Worm (Caenorhabditis elegans) whole organism, L4 larva: ENCODE results near the gene nhr-234.
A peak's percentile ranks its signal among the peaks of the same experiment; 100 is the strongest.

ENCODE experiments used
- D1046.2 ChIP-seq: fragments of 200-800 bp; sonication (Bioruptor generic); IDR thresholded peaks from 2 replicates; pipeline ENCODE4 v1.3.6; 2022; ENCODE audit warnings: missing genetic modification characterization, missing compliant biosample characterization
- F37D6.2 ChIP-seq: sonication (generic microtip); optimal IDR thresholded peaks from 2 replicates; lab custom pipeline; 2016; ENCODE audit warnings: mild to moderate bottlenecking, missing genetic modification characterization, missing compliant biosample characterization
- R02D3.7 ChIP-seq: fragments of 150-350 bp; sonication (generic microtip); optimal IDR thresholded peaks from 3 replicates; lab custom pipeline; 2014; ENCODE audit warnings: missing biosample characterization, missing genetic modification characterization
- T20F7.1 ChIP-seq: fragments of 200-800 bp; sonication (Bioruptor generic); optimal IDR thresholded peaks from 2 replicates; lab custom pipeline; 2018; ENCODE audit warnings: mild to moderate bottlenecking, missing genetic modification characterization, missing compliant biosample characterization
- T26A8.4 ChIP-seq: fragments of 200-800 bp; sonication (Bioruptor generic); IDR thresholded peaks from 2 replicates; pipeline ENCODE4 v1.3.6; 2022; ENCODE audit warnings: missing genetic modification characterization, missing compliant biosample characterization
- ZK546.5 ChIP-seq, 2 experiments: sonication (generic microtip); optimal IDR thresholded peaks; 2 replicates each; lab custom pipeline; 2017; ENCODE audit warnings: missing biosample characterization in 2 of 2, missing genetic modification characterization in 2 of 2
- aha-1 ChIP-seq: fragments of 150-350 bp; peaks from one replicate; lab custom pipeline; 2014; ENCODE audit warnings: missing biosample characterization, missing genetic modification characterization
- aly-2 ChIP-seq: sonication (generic microtip); optimal IDR thresholded peaks from 2 replicates; lab custom pipeline; 2018; ENCODE audit warnings: missing biosample characterization, missing genetic modification characterization
- ama-1 ChIP-seq: fragments of 150-350 bp; optimal IDR thresholded peaks from 2 replicates; lab custom pipeline; 2014; ENCODE audit warnings: inconsistent platforms, mixed read lengths
- arid-1 ChIP-seq: fragments of 200-800 bp; sonication (Bioruptor generic); conservative IDR thresholded peaks from 2 replicates; pipeline ENCODE4 v1.3.6; 2022; ENCODE audit warnings: missing genetic modification reagents, missing genetic modification characterization, missing compliant biosample characterization
- ceh-20 ChIP-seq: fragments of 200-800 bp; sonication (Bioruptor generic); IDR thresholded peaks from 2 replicates; pipeline ENCODE4 v1.3.6; 2022; ENCODE audit warnings: missing genetic modification reagents, missing genetic modification characterization, missing compliant biosample characterization
- ceh-28 ChIP-seq: fragments of 150-350 bp; optimal IDR thresholded peaks from 2 replicates; lab custom pipeline; 2014; ENCODE audit warnings: missing biosample characterization, missing genetic modification reagents, missing genetic modification characterization
- cey-2 ChIP-seq: sonication (generic microtip); optimal IDR thresholded peaks from 3 replicates; lab custom pipeline; 2017; ENCODE audit warnings: missing genetic modification characterization, mild to moderate bottlenecking, missing compliant biosample characterization, antibody characterized with exemption, borderline replicate concordance; ENCODE audit not compliant: insufficient read depth
- daf-19 ChIP-seq: fragments of 200-800 bp; sonication (Bioruptor generic); conservative IDR thresholded peaks from 2 replicates; pipeline ENCODE4 v1.3.6; 2022; ENCODE audit warnings: missing genetic modification characterization, missing compliant biosample characterization
- dmd-9 ChIP-seq: fragments of 200-800 bp; sonication (Bioruptor generic); IDR thresholded peaks from 2 replicates; pipeline ENCODE4 v1.3.6; 2022; ENCODE audit warnings: missing genetic modification reagents, missing genetic modification characterization, missing compliant biosample characterization
- dpl-1 ChIP-seq: fragments of 150-350 bp; optimal IDR thresholded peaks from 2 replicates; lab custom pipeline; 2014; ENCODE audit warnings: missing biosample characterization, missing genetic modification reagents, missing genetic modification characterization
- dve-1 ChIP-seq: sonication (generic microtip); optimal IDR thresholded peaks from 2 replicates; lab custom pipeline; 2017; ENCODE audit warnings: antibody characterized with exemption, mild to moderate bottlenecking, missing genetic modification characterization, missing compliant biosample characterization; ENCODE audit not compliant: insufficient read depth
- egl-27 ChIP-seq: sonication (generic microtip); optimal IDR thresholded peaks from 3 replicates; lab custom pipeline; 2017; ENCODE audit warnings: missing biosample characterization, missing genetic modification reagents, missing genetic modification characterization
- fkh-10 ChIP-seq: fragments of 150-350 bp; optimal IDR thresholded peaks from 2 replicates; lab custom pipeline; 2014; ENCODE audit warnings: missing biosample characterization, missing genetic modification reagents, missing genetic modification characterization
- fos-1 ChIP-seq: fragments of 150-350 bp; optimal IDR thresholded peaks from 2 replicates; lab custom pipeline; 2014; ENCODE audit warnings: missing biosample characterization, missing genetic modification characterization
- hlh-11 ChIP-seq: fragments of 200-800 bp; sonication (Bioruptor generic); optimal IDR thresholded peaks from 2 replicates; lab custom pipeline; 2018; ENCODE audit warnings: mild to moderate bottlenecking, missing genetic modification characterization, missing compliant biosample characterization
- hmg-1.1 ChIP-seq: fragments of 200-800 bp; sonication (Bioruptor generic); IDR thresholded peaks from 2 replicates; pipeline ENCODE4 v1.3.6; 2022; ENCODE audit warnings: missing genetic modification reagents, missing genetic modification characterization, missing compliant biosample characterization
- jun-1 ChIP-seq: fragments of 150-350 bp; optimal IDR thresholded peaks from 2 replicates; lab custom pipeline; 2014; ENCODE audit warnings: missing biosample characterization, missing genetic modification reagents, missing genetic modification characterization
- lin-13 ChIP-seq: fragments of 150-350 bp; optimal IDR thresholded peaks from 2 replicates; lab custom pipeline; 2014; ENCODE audit warnings: missing biosample characterization, missing genetic modification reagents, missing genetic modification characterization
- lin-15B ChIP-seq: fragments of 150-350 bp; sonication (generic microtip); optimal IDR thresholded peaks from 3 replicates; lab custom pipeline; 2014; ENCODE audit warnings: missing biosample characterization, missing genetic modification characterization
- lin-29 ChIP-seq: fragments of 200-800 bp; sonication (Bioruptor generic); IDR thresholded peaks from 2 replicates; pipeline ENCODE4 v1.3.6; 2022; ENCODE audit warnings: missing genetic modification reagents, missing genetic modification characterization, missing compliant biosample characterization
- lsy-2 ChIP-seq, 2 experiments: fragments of 150-350 bp in 1 of 2; sonication (generic microtip) in 1 of 2; optimal IDR thresholded peaks; 2 replicates each; lab custom pipeline; 2014 to 2017; ENCODE audit warnings: missing biosample characterization in 2 of 2, missing genetic modification characterization in 2 of 2
- madf-5 ChIP-seq, 2 experiments: fragments of 200-800 bp; sonication (Bioruptor generic); IDR thresholded peaks; 2 replicates each; pipeline ENCODE4 v1.3.6; 2022; ENCODE audit warnings: missing compliant biosample characterization in 2 of 2, missing genetic modification characterization in 2 of 2
- mdl-1 ChIP-seq, 2 experiments: fragments of 150-350 bp in 1 of 2; sonication (generic microtip) in 1 of 2; optimal IDR thresholded peaks; 2 replicates each; lab custom pipeline; 2014 to 2017; ENCODE audit warnings: missing biosample characterization in 2 of 2, missing genetic modification characterization in 2 of 2
- mdt-29 ChIP-seq: fragments of 200-800 bp; sonication (Bioruptor generic); IDR thresholded peaks from 2 replicates; pipeline ENCODE4 v1.3.6; 2022; ENCODE audit warnings: missing genetic modification reagents, missing genetic modification characterization, missing compliant biosample characterization
- mep-1 ChIP-seq: fragments of 150-350 bp; sonication (generic microtip); optimal IDR thresholded peaks from 3 replicates; lab custom pipeline; 2014; ENCODE audit warnings: missing biosample characterization, missing genetic modification characterization
- mxl-2 ChIP-seq: fragments of 200-800 bp; sonication (Bioruptor generic); conservative IDR thresholded peaks from 2 replicates; pipeline ENCODE4 v1.3.6; 2022; ENCODE audit warnings: missing genetic modification reagents, missing genetic modification characterization, missing compliant biosample characterization
- nhr-10 ChIP-seq: fragments of 150-350 bp; optimal IDR thresholded peaks from 2 replicates; lab custom pipeline; 2014; ENCODE audit warnings: missing biosample characterization, missing genetic modification characterization
- nhr-25 ChIP-seq: sonication (generic microtip); optimal IDR thresholded peaks from 2 replicates; lab custom pipeline; 2017; ENCODE audit warnings: missing genetic modification characterization, mild to moderate bottlenecking, missing compliant biosample characterization, antibody characterized with exemption, moderate library complexity, borderline replicate concordance; ENCODE audit not compliant: insufficient read depth
- nhr-48 ChIP-seq: sonication (generic microtip); optimal IDR thresholded peaks from 2 replicates; lab custom pipeline; 2016; ENCODE audit warnings: mild to moderate bottlenecking, missing genetic modification characterization, missing compliant biosample characterization
- nhr-6 ChIP-seq: fragments of 150-350 bp; optimal IDR thresholded peaks from 2 replicates; lab custom pipeline; 2014; ENCODE audit warnings: missing biosample characterization, missing genetic modification characterization
- nhr-77 ChIP-seq: fragments of 150-350 bp; optimal IDR thresholded peaks from 2 replicates; lab custom pipeline; 2014; ENCODE audit warnings: missing biosample characterization, missing genetic modification characterization
- pha-4 ChIP-seq, 2 experiments: fragments of 150-350 bp in 1 of 2; fragments of 200-800 bp in 1 of 2; sonication (Bioruptor generic) in 1 of 2; IDR thresholded peaks in 1 of 2; optimal IDR thresholded peaks in 1 of 2; 2 replicates each; pipeline versions ENCODE4 v1.3.6 to Lab custom; 2014 to 2022; ENCODE audit warnings: missing genetic modification characterization in 2 of 2, missing genetic modification reagents in 2 of 2, missing biosample characterization in 1 of 2, missing compliant biosample characterization in 1 of 2
- rbr-2 ChIP-seq: sonication (generic microtip); optimal IDR thresholded peaks from 2 replicates; lab custom pipeline; 2016; ENCODE audit warnings: missing genotype, missing genetic modification characterization, missing compliant biosample characterization
- saeg-2 ChIP-seq: fragments of 200-800 bp; sonication (Bioruptor generic); IDR thresholded peaks from 2 replicates; pipeline ENCODE4 v1.3.6; 2022; ENCODE audit warnings: missing genetic modification reagents, missing genetic modification characterization, missing compliant biosample characterization
- sdz-12 ChIP-seq: fragments of 200-800 bp; sonication (Bioruptor generic); optimal IDR thresholded peaks from 2 replicates; lab custom pipeline; 2018; ENCODE audit warnings: mild to moderate bottlenecking, missing genetic modification characterization, missing compliant biosample characterization
- skn-1 ChIP-seq: fragments of 150-350 bp; optimal IDR thresholded peaks from 2 replicates; lab custom pipeline; 2014; ENCODE audit warnings: missing biosample characterization, missing genetic modification characterization
- snpc-1.2 ChIP-seq: fragments of 200-800 bp; sonication (Bioruptor generic); IDR thresholded peaks from 2 replicates; pipeline ENCODE4 v1.3.6; 2022; ENCODE audit warnings: missing genetic modification reagents, missing genetic modification characterization, missing compliant biosample characterization
- snpc-4 ChIP-seq: fragments of 150-350 bp; optimal IDR thresholded peaks from 2 replicates; lab custom pipeline; 2014; ENCODE audit warnings: missing biosample characterization, missing genetic modification characterization
- tag-97 ChIP-seq: fragments of 200-800 bp; sonication (Bioruptor generic); IDR thresholded peaks from 2 replicates; pipeline ENCODE4 v1.3.6; 2022; ENCODE audit warnings: missing genetic modification characterization, missing compliant biosample characterization
- vab-7 ChIP-seq: fragments of 200-800 bp; sonication (Bioruptor generic); IDR thresholded peaks from 2 replicates; pipeline ENCODE4 v1.3.6; 2022; ENCODE audit warnings: missing genetic modification reagents, missing genetic modification characterization, missing compliant biosample characterization
- zag-1 ChIP-seq: fragments of 150-350 bp; optimal IDR thresholded peaks from 2 replicates; lab custom pipeline; 2014; ENCODE audit warnings: missing biosample characterization, missing genetic modification characterization
- zip-11 ChIP-seq: fragments of 200-800 bp; sonication (Bioruptor generic); IDR thresholded peaks from 2 replicates; pipeline ENCODE4 v1.3.6; 2022; ENCODE audit warnings: missing genetic modification characterization, missing compliant biosample characterization

nhr-234 gene

ce11 chrII:12677975-12678866, 41.7 kb downstream of the nhr-234 start (continued):
- TF ChIP-seq zag-1 (no peak), egl-27 (tag; lab: Kevin White, UChicago) (no peak), lsy-2 (tag; optimal IDR thresholded peaks at IDR 0.05; lab: Kevin White, UChicago) (peak in 1 of 2 experiments; percentile 88), jun-1 (tag; lab: Kevin White, UChicago) (no peak), ama-1 (no peak), dve-1 (tag; lab: Kevin White, UChicago) (peak; percentile 67), pha-4 (GFP tag; IDR thresholded peaks at IDR 0.05; lab: Robert Waterston, UW) (peak; percentile 75), pha-4 (tag; optimal IDR thresholded peaks at IDR 0.05; lab: Kevin White, UChicago) (no peak), rbr-2 (tag; lab: Kevin White, UChicago) (peak; percentile 66), zip-11 (0 out of 2 replicates have a peak, but pooled peaks have one; percentile 22), hmg-1.1 (peak; percentile 35; the same call in 1 of the 2 replicates), saeg-2 (GFP tag; lab: Robert Waterston, UW) (no peak), skn-1 (no peak), nhr-77 (tag; lab: Kevin White, UChicago) (peak; percentile 30), ZK546.5 (tag; optimal IDR thresholded peaks at IDR 0.05; lab: Kevin White, UChicago) (no peak), D1046.2 (GFP tag; lab: Robert Waterston, UW) (peak; percentile 72; the same call in 1 of the 2 replicates), cey-2 (tag; lab: Kevin White, UChicago) (no peak), ceh-20 (GFP tag; lab: Robert Waterston, UW) (peak; percentile 49; the same call in 1 of the 2 replicates), mdt-29 (peak; percentile 69; the same call in 1 of the 2 replicates), T26A8.4 (GFP tag; lab: Robert Waterston, UW) (0 out of 2 replicates have a peak, but pooled peaks have one; percentile 60), hlh-11 (tag; lab: Kevin White, UChicago) (peak; percentile 49), nhr-25 (tag; lab: Kevin White, UChicago) (no peak), lin-15B (tag; lab: Kevin White, UChicago) (peak; percentile 67), vab-7 (peak; percentile 67), nhr-6 (peak; percentile 58), ceh-28 (peak; percentile 66), aly-2 (tag; lab: Kevin White, UChicago) (no peak), dpl-1 (GFP tag; lab: Kevin White, UChicago) (peak; percentile 84), arid-1 (peak; percentile 58; the same call in 1 of the 2 replicates), lin-13 (GFP tag; lab: Kevin White, UChicago) (no peak), F37D6.2 (peak; percentile 17), mdl-1 (tag; optimal IDR thresholded peaks at IDR 0.05; lab: Kevin White, UChicago) (no peak), lin-29 (GFP tag; lab: Robert Waterston, UW) (no peak), mxl-2 (peak; percentile 41; the same call in 1 of the 2 replicates), snpc-1.2 (GFP tag; lab: Robert Waterston, UW) (peak; percentile 74; the same call in 1 of the 2 replicates), tag-97 (GFP tag; lab: Robert Waterston, UW) (no peak), sdz-12 (GFP tag; lab: Kevin White, UChicago) (peak; percentile 64), daf-19 (GFP tag; lab: Robert Waterston, UW) (no peak), aha-1 (peak; percentile 58), nhr-10 (tag; lab: Kevin White, UChicago) (no peak), madf-5 (GFP tag; IDR thresholded peaks at IDR 0.05; lab: Robert Waterston, UW) (peak; percentile 38 to 71; a peak in 1 of 4 replicates), mep-1 (tag; lab: Kevin White, UChicago) (peak; percentile 69), fos-1 (no peak), T20F7.1 (peak; percentile 96), dmd-9 (GFP tag; lab: Robert Waterston, UW) (peak; percentile 65), nhr-48 (tag; lab: Kevin White, UChicago) (peak; percentile 35), fkh-10 (peak; percentile 56), R02D3.7 (tag; lab: Kevin White, UChicago) (peak; percentile 16), snpc-4 (tag; lab: Kevin White, UChicago) (no peak)
